Worm (Caenorhabditis elegans) whole organism, young adult: Measurements from ENCODE around the gene idhb-1.
A peak's percentile ranks its signal among the peaks of the same experiment; 100 is the strongest.

ENCODE experiments used
- B0019.2 ChIP-seq: fragments of 200-800 bp; sonication (Bioruptor generic); conservative IDR thresholded peaks from 2 replicates; pipeline ENCODE4 v1.3.6; 2022; ENCODE audit warnings: missing genetic modification reagents, missing genetic modification characterization, missing compliant biosample characterization
- B0336.3 ChIP-seq: fragments of 200-800 bp; sonication (Bioruptor generic); IDR thresholded peaks from 2 replicates; pipeline ENCODE4 v1.3.6; 2022; ENCODE audit warnings: missing genetic modification characterization, missing compliant biosample characterization
- F22D6.2 ChIP-seq: sonication (generic microtip); optimal IDR thresholded peaks from 2 replicates; lab custom pipeline; 2016; ENCODE audit warnings: mild to moderate bottlenecking, missing genetic modification characterization, missing compliant biosample characterization
- F57C9.4 ChIP-seq: sonication (generic microtip); optimal IDR thresholded peaks from 2 replicates; lab custom pipeline; 2017; ENCODE audit warnings: mild to moderate bottlenecking, missing genetic modification characterization, missing compliant biosample characterization
- K11D2.4 ChIP-seq: fragments of 200-800 bp; sonication (Bioruptor generic); IDR thresholded peaks from 2 replicates; pipeline ENCODE4 v1.3.6; 2022; ENCODE audit warnings: missing genetic modification reagents, missing genetic modification characterization, missing compliant biosample characterization
- Y53F4B.3 ChIP-seq: fragments of 200-800 bp; sonication (Bioruptor generic); IDR thresholded peaks from 2 replicates; pipeline ENCODE4 v1.3.6; 2022; ENCODE audit warnings: missing genetic modification reagents, missing genetic modification characterization, missing compliant biosample characterization
- ZK185.1 ChIP-seq: sonication (generic microtip); optimal IDR thresholded peaks from 2 replicates; lab custom pipeline; 2016; ENCODE audit warnings: mild to moderate bottlenecking, missing genetic modification characterization, missing compliant biosample characterization; ENCODE audit not compliant: poor library complexity, severe bottlenecking
- akir-1 ChIP-seq: fragments of 200-800 bp; sonication (Bioruptor generic); optimal IDR thresholded peaks from 2 replicates; lab custom pipeline; 2018; ENCODE audit warnings: mild to moderate bottlenecking, missing genetic modification characterization, moderate library complexity, missing compliant biosample characterization
- aptf-2 ChIP-seq: fragments of 200-800 bp; sonication (Bioruptor generic); conservative IDR thresholded peaks from 2 replicates; pipeline ENCODE4 v1.3.6; 2022; ENCODE audit warnings: missing genetic modification reagents, missing genetic modification characterization, missing compliant biosample characterization
- aptf-3 ChIP-seq: fragments of 200-800 bp; sonication (Bioruptor generic); IDR thresholded peaks from 2 replicates; pipeline ENCODE4 v1.3.6; 2022; ENCODE audit warnings: missing genetic modification characterization, missing compliant biosample characterization
- cebp-1 ChIP-seq, 2 experiments: fragments of 200-800 bp in 1 of 2; sonication (Bioruptor generic) in 1 of 2; sonication (generic microtip) in 1 of 2; IDR thresholded peaks in 1 of 2; optimal IDR thresholded peaks in 1 of 2; 2 replicates each; pipeline versions ENCODE4 v1.3.6 to Lab custom; 2017 to 2022; ENCODE audit warnings: missing compliant biosample characterization in 2 of 2, missing genetic modification characterization in 2 of 2, mild to moderate bottlenecking in 1 of 2, missing genetic modification reagents in 1 of 2, moderate library complexity in 1 of 2
- cebp-2 ChIP-seq: fragments of 200-800 bp; sonication (Bioruptor generic); IDR thresholded peaks from 2 replicates; pipeline ENCODE4 v1.3.6; 2022; ENCODE audit warnings: missing genetic modification characterization, missing compliant biosample characterization
- ceh-100 ChIP-seq: fragments of 200-800 bp; sonication (Bioruptor generic); IDR thresholded peaks from 2 replicates; pipeline ENCODE4 v1.3.6; 2022; ENCODE audit warnings: missing genetic modification reagents, missing genetic modification characterization, missing compliant biosample characterization
- die-1 ChIP-seq: sonication (generic microtip); optimal IDR thresholded peaks from 2 replicates; lab custom pipeline; 2016; ENCODE audit warnings: missing genotype, mild to moderate bottlenecking, missing genetic modification characterization, missing compliant biosample characterization
- dpff-1 ChIP-seq: sonication (generic microtip); optimal IDR thresholded peaks from 2 replicates; lab custom pipeline; 2017; ENCODE audit warnings: mild to moderate bottlenecking, missing genetic modification characterization, missing compliant biosample characterization
- egl-44 ChIP-seq: fragments of 200-800 bp; sonication (Bioruptor generic); IDR thresholded peaks from 2 replicates; pipeline ENCODE4 v1.3.6; 2022; ENCODE audit warnings: missing genetic modification reagents, missing genetic modification characterization, missing compliant biosample characterization
- hlh-12 ChIP-seq: sonication (generic microtip); optimal IDR thresholded peaks from 2 replicates; lab custom pipeline; 2016; ENCODE audit warnings: missing genetic modification characterization, missing compliant biosample characterization
- let-526 ChIP-seq: fragments of 200-800 bp; sonication (Bioruptor generic); IDR thresholded peaks from 2 replicates; pipeline ENCODE4 v1.3.6; 2022; ENCODE audit warnings: missing genetic modification reagents, missing genetic modification characterization, missing compliant biosample characterization
- let-607 ChIP-seq, 2 experiments: fragments of 200-800 bp in 1 of 2; sonication (Bioruptor generic) in 1 of 2; sonication (generic microtip) in 1 of 2; optimal IDR thresholded peaks; 2 replicates each; lab custom pipeline; 2016 to 2018; ENCODE audit warnings: mild to moderate bottlenecking in 2 of 2, missing compliant biosample characterization in 2 of 2, missing genetic modification characterization in 2 of 2, moderate library complexity in 2 of 2, missing genotype in 1 of 2
- lin-35 ChIP-seq, 3 experiments: fragments of 150-350 bp in 2 of 3; sonication (generic microtip) in 1 of 3; optimal IDR thresholded peaks; 2 replicates each; lab custom pipeline; 2014 to 2018; ENCODE audit warnings: missing biosample characterization in 3 of 3, missing genetic modification characterization in 3 of 3, missing genetic modification reagents in 3 of 3
- lin-40 ChIP-seq: sonication (generic microtip); optimal IDR thresholded peaks from 2 replicates; lab custom pipeline; 2016; ENCODE audit warnings: missing genetic modification characterization, mild to moderate bottlenecking, missing compliant biosample characterization, missing genotype, missing genetic modification reagents
- lin-54 ChIP-seq: fragments of 200-800 bp; sonication (Bioruptor generic); optimal IDR thresholded peaks from 2 replicates; lab custom pipeline; 2018; ENCODE audit warnings: mild to moderate bottlenecking, missing genetic modification characterization, missing compliant biosample characterization
- lir-1 ChIP-seq: fragments of 200-800 bp; sonication (Bioruptor generic); conservative IDR thresholded peaks from 2 replicates; pipeline ENCODE4 v1.3.6; 2022; ENCODE audit warnings: missing genetic modification reagents, missing genetic modification characterization, missing compliant biosample characterization
- lsl-1 ChIP-seq: fragments of 200-800 bp; sonication (Bioruptor generic); optimal IDR thresholded peaks from 2 replicates; lab custom pipeline; 2018; ENCODE audit warnings: mild to moderate bottlenecking, missing genetic modification characterization, moderate library complexity, missing compliant biosample characterization
- madf-3 ChIP-seq: fragments of 200-800 bp; sonication (Bioruptor generic); IDR thresholded peaks from 2 replicates; pipeline ENCODE4 v1.3.6; 2022; ENCODE audit warnings: missing genetic modification reagents, missing genetic modification characterization, missing compliant biosample characterization
- madf-8 ChIP-seq: fragments of 200-800 bp; sonication (Bioruptor generic); conservative IDR thresholded peaks from 2 replicates; pipeline ENCODE4 v1.3.6; 2022; ENCODE audit warnings: missing genetic modification reagents, missing genetic modification characterization, missing compliant biosample characterization
- mes-4 ChIP-seq: sonication (generic microtip); optimal IDR thresholded peaks from 2 replicates; lab custom pipeline; 2016; ENCODE audit warnings: missing genotype, missing genetic modification characterization, missing compliant biosample characterization
- nfya-1 ChIP-seq: sonication (generic microtip); optimal IDR thresholded peaks from 2 replicates; lab custom pipeline; 2017; ENCODE audit warnings: antibody characterized with exemption, missing compliant biosample characterization, missing genetic modification characterization, borderline replicate concordance; ENCODE audit not compliant: insufficient read depth
- nfya-2 ChIP-seq: fragments of 200-800 bp; sonication (Bioruptor generic); IDR thresholded peaks from 2 replicates; pipeline ENCODE4 v1.3.6; 2022; ENCODE audit warnings: missing genetic modification reagents, missing genetic modification characterization, missing compliant biosample characterization
- nfyb-1 ChIP-seq: fragments of 200-800 bp; sonication (Bioruptor generic); IDR thresholded peaks from 2 replicates; pipeline ENCODE4 v1.3.6; 2022; ENCODE audit warnings: missing genetic modification reagents, missing genetic modification characterization, missing compliant biosample characterization
- nhr-120 ChIP-seq: fragments of 200-800 bp; sonication (Bioruptor generic); IDR thresholded peaks from 2 replicates; pipeline ENCODE4 v1.3.6; 2022; ENCODE audit warnings: missing genetic modification characterization, missing compliant biosample characterization
- nhr-179 ChIP-seq: sonication (generic microtip); optimal IDR thresholded peaks from 2 replicates; lab custom pipeline; 2016; ENCODE audit warnings: mild to moderate bottlenecking, missing genetic modification characterization, missing compliant biosample characterization
- pha-4 ChIP-seq: fragments of 150-350 bp; sonication (generic microtip); optimal IDR thresholded peaks from 2 replicates; lab custom pipeline; 2014; ENCODE audit warnings: missing biosample characterization, missing genetic modification reagents, missing genetic modification characterization
- rec-8 ChIP-seq, 2 experiments: sonication (generic microtip); optimal IDR thresholded peaks; 2 replicates each; lab custom pipeline; 2016; ENCODE audit warnings: mild to moderate bottlenecking in 2 of 2, missing genetic modification characterization in 2 of 2, missing genetic modification reagents in 2 of 2, missing genotype in 2 of 2, missing biosample characterization in 1 of 2, missing compliant biosample characterization in 1 of 2, moderate library complexity in 1 of 2
- snpc-1.1 ChIP-seq: sonication (generic microtip); optimal IDR thresholded peaks from 2 replicates; lab custom pipeline; 2017; ENCODE audit warnings: missing genetic modification characterization, mild to moderate bottlenecking, missing compliant biosample characterization, antibody characterized with exemption, moderate library complexity, missing genotype, missing genetic modification reagents; ENCODE audit not compliant: insufficient read depth
- snpc-4 ChIP-seq, 5 experiments: fragments of 150-350 bp in 1 of 5; sonication (generic microtip) in 4 of 5; optimal IDR thresholded peaks; 2 replicates each; lab custom pipeline; 2014 to 2018; ENCODE audit warnings: missing genetic modification characterization in 5 of 5, missing biosample characterization in 3 of 5, antibody characterized with exemption in 2 of 5, mild to moderate bottlenecking in 2 of 5, missing compliant biosample characterization in 2 of 5, missing genotype in 2 of 5, moderate library complexity in 2 of 5, missing genetic modification reagents in 1 of 5
- tbx-9 ChIP-seq: sonication (generic microtip); optimal IDR thresholded peaks from 2 replicates; lab custom pipeline; 2016; ENCODE audit warnings: borderline replicate concordance, missing genetic modification characterization, inconsistent platforms, missing compliant biosample characterization
- ztf-18 ChIP-seq: sonication (generic microtip); optimal IDR thresholded peaks from 2 replicates; lab custom pipeline; 2016; ENCODE audit warnings: missing genotype, mild to moderate bottlenecking, missing genetic modification characterization, missing compliant biosample characterization
- ztf-22 ChIP-seq: fragments of 200-800 bp; sonication (Bioruptor generic); optimal IDR thresholded peaks from 2 replicates; lab custom pipeline; 2018; ENCODE audit warnings: mild to moderate bottlenecking, missing genetic modification characterization, moderate library complexity, missing compliant biosample characterization
- ztf-25 ChIP-seq: fragments of 200-800 bp; sonication (Bioruptor generic); IDR thresholded peaks from 2 replicates; pipeline ENCODE4 v1.3.6; 2022; ENCODE audit warnings: missing genetic modification reagents, missing genetic modification characterization, missing compliant biosample characterization
- ztf-6 ChIP-seq: fragments of 200-800 bp; sonication (Bioruptor generic); IDR thresholded peaks from 2 replicates; pipeline ENCODE4 v1.3.6; 2022; ENCODE audit warnings: missing genetic modification reagents, missing genetic modification characterization, missing compliant biosample characterization

The idhb-1 gene

ce11 chrX:14173850-14174249 lies at the start of gene idhb-1:
Gene idhb-1, minus strand, starts transcription at chrX:14174063.
- TF ChIP-seq rec-8 (tag; optimal IDR thresholded peaks at IDR 0.05; lab: Kevin White, UChicago) (no peak), dpff-1 (tag; lab: Kevin White, UChicago) (no peak), lin-54 (GFP tag; lab: Kevin White, UChicago) (no peak), ZK185.1 (tag; lab: Kevin White, UChicago) (peak; percentile 1), ztf-25 (GFP tag; lab: Robert Waterston, UW) (no peak), die-1 (tag; lab: Kevin White, UChicago) (no peak), snpc-1.1 (tag; lab: Kevin White, UChicago) (no peak), nfyb-1 (GFP tag; lab: Robert Waterston, UW) (no peak), B0336.3 (GFP tag; lab: Robert Waterston, UW) (no peak), cebp-2 (GFP tag; lab: Robert Waterston, UW) (no peak), lsl-1 (GFP tag; lab: Kevin White, UChicago) (no peak), F22D6.2 (no peak), akir-1 (GFP tag; lab: Kevin White, UChicago) (no peak), tbx-9 (tag; lab: Kevin White, UChicago) (no peak), ceh-100 (no peak), pha-4 (peak; percentile 30), ztf-18 (tag; lab: Kevin White, UChicago) (peak; percentile 93), B0019.2 (GFP tag; lab: Robert Waterston, UW) (no peak), lin-35 (GFP tag; optimal IDR thresholded peaks at IDR 0.05; lab: Kevin White, UChicago) (no peak), ztf-6 (no peak), aptf-3 (no peak), let-526 (GFP tag; lab: Robert Waterston, UW) (0 out of 2 replicates have a peak, but pooled peaks have one; percentile 51), hlh-12 (no peak), nhr-179 (tag; lab: Kevin White, UChicago) (no peak), madf-3 (GFP tag; lab: Robert Waterston, UW) (no peak), K11D2.4 (GFP tag; lab: Robert Waterston, UW) (peak; percentile 43; the same call in 1 of the 2 replicates), lir-1 (GFP tag; lab: Robert Waterston, UW) (no peak), aptf-2 (GFP tag; lab: Robert Waterston, UW) (no peak), F57C9.4 (tag; lab: Kevin White, UChicago) (no peak), nfya-1 (tag; lab: Kevin White, UChicago) (no peak), egl-44 (GFP tag; lab: Robert Waterston, UW) (no peak), ztf-22 (GFP tag; lab: Kevin White, UChicago) (no peak), madf-8 (GFP tag; lab: Robert Waterston, UW) (no peak), mes-4 (tag; lab: Kevin White, UChicago) (no peak), cebp-1 (GFP tag; IDR thresholded peaks at IDR 0.05; lab: Robert Waterston, UW) (no peak), cebp-1 (tag; optimal IDR thresholded peaks at IDR 0.05; lab: Kevin White, UChicago) (no peak), lin-40 (tag; lab: Kevin White, UChicago) (peak; percentile 65), let-607 (tag; optimal IDR thresholded peaks at IDR 0.05; lab: Kevin White, UChicago) (peak in 1 of 2 experiments; percentile 15), snpc-4 (GFP tag; optimal IDR thresholded peaks at IDR 0.05; lab: Kevin White, UChicago) (no peak), snpc-4 (tag; optimal IDR thresholded peaks at IDR 0.05; lab: Kevin White, UChicago) (peak in 2 of 4 experiments; percentile 24 to 52), Y53F4B.3 (no peak), nfya-2 (GFP tag; lab: Robert Waterston, UW) (no peak), nhr-120 (no peak)
- TF ChIP-seq, all 124 proteins: peak for 8
